Fruit fly (Drosophila melanogaster) whole organism, prepupa: ENCODE results near the gene CG42635.

Source experiments
- Met ChIP-seq: fragments of 200-800 bp; sonication (Bioruptor generic); optimal IDR thresholded peaks from 3 replicates; lab custom pipeline; 2016; ENCODE audit warnings: missing biosample characterization, missing genetic modification characterization
- OdsH ChIP-seq: fragments of 200-800 bp; sonication (Bioruptor generic); optimal IDR thresholded peaks from 3 replicates; lab custom pipeline; 2016; ENCODE audit warnings: missing biosample characterization, missing genetic modification characterization
- fd85E ChIP-seq: fragments of 200-800 bp; sonication (Bioruptor generic); optimal IDR thresholded peaks from 3 replicates; lab custom pipeline; 2016; ENCODE audit warnings: missing biosample characterization, missing genetic modification characterization

DNA sequence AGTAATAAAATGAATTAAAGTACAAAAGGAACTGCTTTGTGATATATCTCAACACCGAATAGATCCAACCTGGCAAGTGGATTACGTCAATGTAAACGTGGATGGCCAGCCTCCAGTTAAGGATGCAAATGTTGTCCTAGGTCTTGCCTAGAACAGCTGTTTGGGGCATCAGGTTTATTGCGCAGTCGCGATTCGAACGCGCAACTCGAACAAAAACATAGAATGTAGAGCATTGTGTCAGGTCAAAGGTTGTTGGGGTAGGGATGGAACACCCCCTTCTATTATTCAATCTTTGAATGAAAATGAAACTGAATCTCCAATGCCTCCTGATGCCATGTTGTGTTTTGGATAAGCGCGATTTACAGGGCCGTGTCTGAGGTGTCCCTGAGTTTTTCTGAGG is 1.9 kb downstream of the CG42635 start:
- no peak for TF ChIP-seq OdsH (GFP tag; lab: Kevin White, UChicago)
- no peak for TF ChIP-seq fd85E (GFP tag; lab: Kevin White, UChicago)
- TF ChIP-seq Met (GFP tag; lab: Kevin White, UChicago) = no peak
